Worm (Caenorhabditis elegans) whole organism, midembryonic: Measurements from ENCODE around the gene Y81B9A.2.

Source experiments
- T22C8.4 ChIP-seq: fragments of 200-800 bp; sonication (Bioruptor generic); IDR thresholded peaks from 2 replicates; pipeline ENCODE4 v1.3.6; 2022; ENCODE audit warnings: missing genetic modification characterization, missing compliant biosample characterization
- cog-1 ChIP-seq: sonication (generic microtip); optimal IDR thresholded peaks from 2 replicates; lab custom pipeline; 2016; ENCODE audit warnings: missing genetic modification characterization, missing compliant biosample characterization
- flt-1 ChIP-seq: fragments of 200-800 bp; sonication (Bioruptor generic); IDR thresholded peaks from 2 replicates; pipeline ENCODE4 v1.3.6; 2022; ENCODE audit warnings: missing genetic modification characterization, missing compliant biosample characterization
- klf-2 ChIP-seq: fragments of 200-800 bp; sonication (Bioruptor generic); conservative IDR thresholded peaks from 2 replicates; pipeline ENCODE4 v1.3.6; 2022; ENCODE audit warnings: missing genetic modification reagents, missing genetic modification characterization, missing compliant biosample characterization
- med-1 ChIP-seq: sonication (generic microtip); optimal IDR thresholded peaks from 2 replicates; lab custom pipeline; 2017; ENCODE audit warnings: missing genetic modification characterization, mild to moderate bottlenecking, missing compliant biosample characterization, antibody characterized with exemption, missing genetic modification reagents; ENCODE audit not compliant: insufficient read depth
- ref-1 ChIP-seq: fragments of 200-800 bp; sonication (Bioruptor generic); conservative IDR thresholded peaks from 2 replicates; pipeline ENCODE4 v1.3.6; 2022; ENCODE audit warnings: missing genetic modification reagents, missing genetic modification characterization, missing compliant biosample characterization
- tab-1 ChIP-seq: fragments of 200-800 bp; sonication (Bioruptor generic); IDR thresholded peaks from 2 replicates; pipeline ENCODE4 v1.3.6; 2022; ENCODE audit warnings: missing genetic modification characterization, missing compliant biosample characterization
- ztf-23 ChIP-seq: fragments of 200-800 bp; sonication (Bioruptor generic); IDR thresholded peaks from 2 replicates; pipeline ENCODE4 v1.3.6; 2022; ENCODE audit warnings: missing genetic modification reagents, missing genetic modification characterization, missing compliant biosample characterization
- ztf-29 ChIP-seq: fragments of 200-800 bp; sonication (Bioruptor generic); IDR thresholded peaks from 2 replicates; pipeline ENCODE4 v1.3.6; 2022; ENCODE audit warnings: missing genetic modification reagents, missing genetic modification characterization, missing compliant biosample characterization

DNA sequence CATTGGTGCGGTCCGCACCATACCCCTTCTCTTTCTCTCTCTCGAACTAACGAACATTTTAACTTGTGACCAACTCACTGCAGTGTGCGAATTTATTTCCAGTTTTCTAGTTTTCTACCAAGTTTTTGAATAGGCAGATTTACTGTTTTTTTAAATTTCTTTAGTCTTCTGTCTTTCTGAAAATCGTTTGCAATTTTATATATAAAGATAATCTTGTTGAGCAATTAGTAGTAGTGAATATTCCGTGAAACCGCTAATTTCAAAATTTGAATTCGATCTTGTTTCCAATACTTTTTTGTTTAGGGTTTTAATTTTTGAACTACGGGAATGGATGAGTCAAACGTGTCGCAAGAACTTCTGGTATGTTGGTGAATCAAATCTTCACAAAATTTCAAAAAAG lies at the start of gene Y81B9A.2:
- TF ChIP-seq cog-1 (tag; lab: Kevin White, UChicago) (no peak), T22C8.4 (GFP tag; lab: Robert Waterston, UW) (no peak), tab-1 (GFP tag; lab: Robert Waterston, UW) (no peak), flt-1 (GFP tag; lab: Robert Waterston, UW) (no peak), ztf-23 (GFP tag; lab: Robert Waterston, UW) (no peak), ref-1 (GFP tag; lab: Robert Waterston, UW) (no peak), med-1 (GFP tag; lab: Kevin White, UChicago) (no peak), klf-2 (GFP tag; lab: Robert Waterston, UW) (no peak), ztf-29 (GFP tag; lab: Robert Waterston, UW) (no peak)
